Fruit fly (Drosophila melanogaster): ENCODE data around the gene Atg4a.

Gene Atg4a

DNA sequence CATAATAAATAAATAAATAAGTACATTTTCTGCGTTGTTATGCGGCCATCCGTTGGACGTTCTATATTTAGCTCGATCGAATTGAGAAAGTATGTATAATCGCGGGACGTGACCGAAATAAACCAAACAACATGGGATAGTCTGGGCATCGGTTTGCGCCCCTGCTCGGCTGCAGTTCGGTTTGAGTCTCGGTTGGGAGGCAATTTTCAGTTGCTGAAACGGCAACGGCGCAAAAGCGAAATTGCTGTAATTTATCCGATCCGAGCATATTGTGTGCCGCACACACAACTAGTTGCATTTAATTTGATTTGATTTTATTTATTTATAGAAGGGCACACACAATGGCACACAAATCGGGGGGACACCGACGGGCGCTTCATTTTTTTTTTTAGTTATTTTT is 37.4 kb downstream of the Atg4a start:
- no peak for TF ChIP-seq Dll (optimal IDR thresholded peaks at IDR 0.05)
- no peak for TF ChIP-seq psq (optimal IDR thresholded peaks at IDR 0.05)

dm6 chr2L:1118880-1119809 is 38.4 kb downstream of the Atg4a start:
- TF ChIP-seq usp (GFP tag; optimal IDR thresholded peaks at IDR 0.05) (no peak), pan (optimal IDR thresholded peaks at IDR 0.05) (peak; percentile 96), psq (optimal IDR thresholded peaks at IDR 0.05) (no peak), Dll (optimal IDR thresholded peaks at IDR 0.05) (peak; percentile 93), CG8478 (optimal IDR thresholded peaks at IDR 0.05) (no peak), EcR (GFP tag; optimal IDR thresholded peaks at IDR 0.05) (peak in 1 of 2 experiments; percentile 23)

dm6 chr2L:1120206-1120902 is 39.6 kb downstream of the Atg4a start:
- TF ChIP-seq Dll (optimal IDR thresholded peaks at IDR 0.05) = no peak

dm6 chr2L:1121942-1122710 is 41.4 kb downstream of the Atg4a start:
- TF ChIP-seq Dll (optimal IDR thresholded peaks at IDR 0.05) = no peak

DNA sequence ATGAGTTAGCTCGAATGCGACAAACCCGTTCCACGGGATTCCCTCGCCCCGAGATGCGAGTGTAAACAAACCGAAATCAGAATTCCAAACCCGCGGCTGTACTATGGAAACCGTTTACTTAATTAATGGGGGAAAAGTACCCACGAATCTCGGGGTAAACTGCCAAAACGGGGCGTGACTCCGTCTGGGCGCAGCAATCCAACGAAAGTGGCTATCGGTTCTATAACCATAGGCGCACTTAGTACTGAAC is 41.9 kb downstream of the Atg4a start:
- TF ChIP-seq usp (GFP tag; optimal IDR thresholded peaks at IDR 0.05) (no peak), psq (optimal IDR thresholded peaks at IDR 0.05) (no peak), EcR (GFP tag; optimal IDR thresholded peaks at IDR 0.05) (no peak), CG8478 (optimal IDR thresholded peaks at IDR 0.05) (no peak), pan (optimal IDR thresholded peaks at IDR 0.05) (no peak), Dll (optimal IDR thresholded peaks at IDR 0.05) (no peak)

dm6 chr2L:1123078-1123818 is 42.5 kb downstream of the Atg4a start:
- TF ChIP-seq Dll (optimal IDR thresholded peaks at IDR 0.05) = no peak
- TF ChIP-seq EcR (GFP tag; optimal IDR thresholded peaks at IDR 0.05) = no peak
- no peak for TF ChIP-seq usp (GFP tag; optimal IDR thresholded peaks at IDR 0.05)
- no peak for TF ChIP-seq CG8478 (optimal IDR thresholded peaks at IDR 0.05)
- no peak for TF ChIP-seq pan (optimal IDR thresholded peaks at IDR 0.05)
- TF ChIP-seq psq (optimal IDR thresholded peaks at IDR 0.05) = no peak

DNA sequence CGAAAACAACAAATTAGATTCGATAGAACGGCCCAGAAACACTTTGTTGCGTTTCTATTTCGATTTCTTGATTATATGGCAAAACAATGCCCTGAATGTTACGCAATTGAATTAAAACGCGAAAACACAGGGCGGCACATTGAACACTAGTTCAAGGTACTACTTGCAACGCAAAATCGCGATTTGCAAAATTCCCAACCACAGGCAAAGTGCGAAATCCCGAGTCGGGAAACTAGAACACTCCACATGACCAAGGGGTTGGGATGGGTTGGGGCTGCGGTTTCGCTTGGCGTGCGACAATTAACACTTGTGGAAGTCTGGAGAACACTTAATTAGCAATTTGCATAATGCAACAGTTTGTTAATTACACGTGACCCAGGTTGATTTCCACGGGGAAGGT is 43.6 kb downstream of the Atg4a start:
- no peak for TF ChIP-seq usp (GFP tag; optimal IDR thresholded peaks at IDR 0.05)
- TF ChIP-seq EcR (GFP tag; optimal IDR thresholded peaks at IDR 0.05) = no peak
- no peak for TF ChIP-seq Dll (optimal IDR thresholded peaks at IDR 0.05)
- no peak for TF ChIP-seq pan (optimal IDR thresholded peaks at IDR 0.05)
- TF ChIP-seq psq (optimal IDR thresholded peaks at IDR 0.05) = no peak
- no peak for TF ChIP-seq CG8478 (optimal IDR thresholded peaks at IDR 0.05)

DNA sequence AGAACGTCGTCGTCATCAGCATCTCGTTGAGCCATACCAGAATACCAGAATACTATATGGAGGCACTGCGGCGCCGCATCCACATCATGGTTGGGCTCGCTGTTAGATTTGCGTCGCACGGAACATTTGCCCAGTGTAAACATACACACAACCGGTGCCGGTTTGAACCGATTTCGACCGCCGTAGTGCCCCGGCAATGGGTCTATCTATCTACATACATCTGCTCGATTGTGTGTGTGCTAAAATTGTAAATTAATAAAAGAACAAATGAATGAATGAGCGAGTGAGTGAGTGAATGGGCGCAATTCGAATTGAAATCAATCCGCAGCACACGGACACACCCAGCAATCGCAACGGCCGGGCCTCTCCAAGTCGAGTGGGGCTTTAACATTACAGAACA is 44.7 kb downstream of the Atg4a start:
- TF ChIP-seq CG8478 (optimal IDR thresholded peaks at IDR 0.05) (no peak), pan (optimal IDR thresholded peaks at IDR 0.05) (no peak), EcR (GFP tag; optimal IDR thresholded peaks at IDR 0.05) (no peak), psq (optimal IDR thresholded peaks at IDR 0.05) (no peak), usp (GFP tag; optimal IDR thresholded peaks at IDR 0.05) (no peak), Dll (optimal IDR thresholded peaks at IDR 0.05) (no peak)

- TF ChIP-seq psq (optimal IDR thresholded peaks at IDR 0.05) (no peak), EcR (GFP tag; optimal IDR thresholded peaks at IDR 0.05) (no peak), Dll (optimal IDR thresholded peaks at IDR 0.05) (no peak), pan (optimal IDR thresholded peaks at IDR 0.05) (no peak), usp (GFP tag; optimal IDR thresholded peaks at IDR 0.05) (no peak), CG8478 (optimal IDR thresholded peaks at IDR 0.05) (no peak)
Measured at dm6 chr2L:1126527-1126926, 45.8 kb downstream of the Atg4a start.

DNA sequence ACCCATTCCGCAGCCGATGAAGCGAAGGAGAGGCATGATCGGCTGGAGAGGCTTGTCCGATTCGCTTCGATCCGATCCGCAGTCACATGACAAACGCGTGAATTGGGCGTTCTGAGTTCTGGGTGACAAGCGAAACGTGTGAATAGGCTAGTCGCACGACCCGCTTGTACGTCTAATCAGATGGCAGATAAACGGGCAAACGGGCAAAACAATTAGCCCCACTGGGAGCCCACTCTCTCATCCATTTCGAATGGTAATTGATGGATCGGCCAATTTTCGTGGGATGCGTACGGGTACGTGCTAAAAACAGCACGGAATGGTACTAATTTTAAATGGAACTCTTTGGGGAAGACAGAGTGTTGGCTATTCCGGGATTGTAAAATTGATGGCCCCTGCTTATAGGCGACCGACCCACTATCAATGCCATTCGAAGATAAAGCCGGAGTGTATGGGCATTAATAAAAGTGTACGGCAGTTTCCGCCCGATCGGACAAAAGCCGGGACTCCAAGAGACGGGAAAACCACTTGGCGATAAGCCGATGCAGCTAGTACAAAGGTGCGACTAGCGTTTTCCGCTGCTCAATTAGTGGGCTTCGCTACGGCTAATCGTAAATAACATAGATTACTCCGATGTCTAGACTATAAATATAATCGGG is 46.9 kb downstream of the Atg4a start:
- no peak for TF ChIP-seq Dll (optimal IDR thresholded peaks at IDR 0.05)
- TF ChIP-seq psq (optimal IDR thresholded peaks at IDR 0.05) = no peak
- TF ChIP-seq usp (GFP tag; optimal IDR thresholded peaks at IDR 0.05) = no peak
- TF ChIP-seq pan (optimal IDR thresholded peaks at IDR 0.05) = no peak
- no peak for TF ChIP-seq CG8478 (optimal IDR thresholded peaks at IDR 0.05)

- TF ChIP-seq usp (GFP tag; optimal IDR thresholded peaks at IDR 0.05) (no peak), Dll (optimal IDR thresholded peaks at IDR 0.05) (no peak), psq (optimal IDR thresholded peaks at IDR 0.05) (no peak), CG8478 (optimal IDR thresholded peaks at IDR 0.05) (no peak), pan (optimal IDR thresholded peaks at IDR 0.05) (no peak), EcR (GFP tag; optimal IDR thresholded peaks at IDR 0.05) (no peak)
Measured at dm6 chr2L:1128344-1128931, 47.7 kb downstream of the Atg4a start.

Measured in whole organism.